Fruit fly (Drosophila melanogaster) whole organism, embryonic: ENCODE data around the gene Hap40.

ENCODE experiments used
- Abd-B ChIP-seq: fragments of 200-800 bp; sonication (Bioruptor generic); optimal IDR thresholded peaks from 2 replicates; lab custom pipeline; 2018; ENCODE audit warnings: missing biosample characterization, mild to moderate bottlenecking, missing genetic modification characterization, moderate library complexity
- Atf3 ChIP-seq: fragments of 200-800 bp; sonication (Bioruptor generic); optimal IDR thresholded peaks from 3 replicates; lab custom pipeline; 2016; ENCODE audit warnings: missing biosample characterization, missing genetic modification characterization
- Bdp1 ChIP-seq: fragments of 200-800 bp; sonication (Bioruptor generic); optimal IDR thresholded peaks from 3 replicates; lab custom pipeline; 2016; ENCODE audit warnings: missing biosample characterization, missing genetic modification characterization
- Bteb2 ChIP-seq: fragments of 200-800 bp; sonication (Bioruptor generic); optimal IDR thresholded peaks from 2 replicates; lab custom pipeline; 2016; ENCODE audit warnings: missing biosample characterization, missing genetic modification characterization
- CG12071 ChIP-seq: fragments of 200-800 bp; sonication (Bioruptor generic); optimal IDR thresholded peaks from 3 replicates; lab custom pipeline; 2018; ENCODE audit warnings: missing biosample characterization, mild to moderate bottlenecking, missing genetic modification characterization
- CG12659 ChIP-seq: fragments of 200-800 bp; sonication (Bioruptor generic); optimal IDR thresholded peaks from 3 replicates; lab custom pipeline; 2017; ENCODE audit warnings: mild to moderate bottlenecking, missing biosample characterization, missing genetic modification reagents, missing genetic modification characterization
- CG13287 ChIP-seq: fragments of 200-800 bp; sonication (Bioruptor generic); IDR thresholded peaks from 2 replicates; pipeline ENCODE4 v1.3.6; 2022; ENCODE audit warnings: missing biosample characterization, missing genetic modification characterization; ENCODE audit not compliant: partially characterized antibody
- CG13775 ChIP-seq: fragments of 200-800 bp; sonication (Bioruptor generic); optimal IDR thresholded peaks from 3 replicates; lab custom pipeline; 2017; ENCODE audit warnings: missing biosample characterization, mild to moderate bottlenecking, missing genetic modification characterization
- CG13894 ChIP-seq: fragments of 200-800 bp; sonication (Bioruptor generic); optimal IDR thresholded peaks from 3 replicates; lab custom pipeline; 2018; ENCODE audit warnings: missing biosample characterization, mild to moderate bottlenecking, missing genetic modification characterization, moderate library complexity
- CG14441 ChIP-seq: fragments of 200-800 bp; sonication (Bioruptor generic); IDR thresholded peaks from 2 replicates; pipeline ENCODE4 v1.3.6; 2022; ENCODE audit warnings: missing biosample characterization, missing genetic modification characterization
- CG14860 ChIP-seq: fragments of 200-800 bp; sonication (Bioruptor generic); IDR thresholded peaks from 3 replicates; pipeline ENCODE4 v1.3.6; 2022; ENCODE audit warnings: missing biosample characterization, missing genetic modification characterization; ENCODE audit not compliant: partially characterized antibody
- CG15269 ChIP-seq: fragments of 200-800 bp; sonication (Bioruptor generic); optimal IDR thresholded peaks from 2 replicates; lab custom pipeline; 2018; ENCODE audit warnings: missing biosample characterization, mild to moderate bottlenecking, missing genetic modification characterization, moderate library complexity
- CG16813 ChIP-seq: fragments of 200-800 bp; sonication (Bioruptor generic); IDR thresholded peaks from 3 replicates; pipeline ENCODE4 v1.3.6; 2022; ENCODE audit warnings: missing biosample characterization, missing genetic modification characterization; ENCODE audit not compliant: partially characterized antibody
- CG17385 ChIP-seq: fragments of 200-800 bp; sonication (Bioruptor generic); optimal IDR thresholded peaks from 3 replicates; lab custom pipeline; 2018; ENCODE audit warnings: missing biosample characterization, mild to moderate bottlenecking, missing genetic modification characterization
- CG18262 ChIP-seq: fragments of 200-800 bp; optimal IDR thresholded peaks from 3 replicates; lab custom pipeline; 2019; ENCODE audit warnings: missing biosample characterization, mild to moderate bottlenecking, missing genetic modification characterization, moderate library complexity
- CG2120 ChIP-seq: fragments of 200-800 bp; sonication (Bioruptor generic); optimal IDR thresholded peaks from 3 replicates; lab custom pipeline; 2016; ENCODE audit warnings: missing biosample characterization, missing genetic modification characterization
- CG3847 ChIP-seq: fragments of 200-800 bp; sonication (Bioruptor generic); IDR thresholded peaks from 2 replicates; pipeline ENCODE4 v1.3.6; 2022; ENCODE audit warnings: missing biosample characterization, missing genetic modification characterization
- CG7786 ChIP-seq: fragments of 200-800 bp; sonication (Bioruptor generic); optimal IDR thresholded peaks from 2 replicates; lab custom pipeline; 2016; ENCODE audit warnings: missing biosample characterization, missing genetic modification characterization
- CG7839 ChIP-seq: fragments of 200-800 bp; sonication (Bioruptor generic); optimal IDR thresholded peaks from 3 replicates; lab custom pipeline; 2018; ENCODE audit warnings: missing biosample characterization, mild to moderate bottlenecking, missing genetic modification characterization, moderate library complexity
- CG7987 ChIP-seq: fragments of 200-800 bp; sonication (Bioruptor generic); optimal IDR thresholded peaks from 2 replicates; lab custom pipeline; 2018; ENCODE audit warnings: missing biosample characterization, mild to moderate bottlenecking, missing genetic modification characterization, moderate library complexity
- Chrac-16 ChIP-seq: fragments of 200-800 bp; sonication (Bioruptor generic); optimal IDR thresholded peaks from 3 replicates; lab custom pipeline; 2016; ENCODE audit warnings: missing biosample characterization, missing genetic modification characterization
- Fer1 ChIP-seq: fragments of 200-800 bp; sonication (Bioruptor generic); optimal IDR thresholded peaks from 2 replicates; lab custom pipeline; 2017; ENCODE audit warnings: missing biosample characterization, mild to moderate bottlenecking, missing genetic modification characterization
- HmgZ ChIP-seq: fragments of 200-800 bp; sonication (Bioruptor generic); optimal IDR thresholded peaks from 2 replicates; lab custom pipeline; 2018; ENCODE audit warnings: missing biosample characterization, mild to moderate bottlenecking, missing genetic modification characterization
- Hsf ChIP-seq: fragments of 200-800 bp; sonication (Bioruptor generic); optimal IDR thresholded peaks from 3 replicates; lab custom pipeline; 2016; ENCODE audit warnings: missing biosample characterization, missing genetic modification characterization
- Myb ChIP-seq: fragments of 200-800 bp; sonication (Bioruptor generic); optimal IDR thresholded peaks from 2 replicates; lab custom pipeline; 2016; ENCODE audit warnings: missing biosample characterization, missing genetic modification characterization
- NFAT ChIP-seq: fragments of 200-800 bp; sonication (Bioruptor generic); IDR thresholded peaks from 2 replicates; pipeline ENCODE4 v1.3.6; 2022; ENCODE audit warnings: missing biosample characterization, missing genetic modification characterization
- NfI ChIP-seq: fragments of 200-800 bp; sonication (Bioruptor generic); optimal IDR thresholded peaks from 3 replicates; lab custom pipeline; 2018; ENCODE audit warnings: missing biosample characterization, mild to moderate bottlenecking, missing genetic modification characterization, moderate library complexity
- Sin3A ChIP-seq: fragments of >200 bp; optimal IDR thresholded peaks from 2 replicates; lab custom pipeline; 2018
- Sry-δ ChIP-seq: fragments of 200-800 bp; sonication (Bioruptor generic); optimal IDR thresholded peaks from 2 replicates; lab custom pipeline; 2016; ENCODE audit warnings: missing biosample characterization, missing genetic modification characterization
- Ssrp ChIP-seq: fragments of 200-800 bp; sonication (Bioruptor generic); optimal IDR thresholded peaks from 2 replicates; lab custom pipeline; 2018; ENCODE audit warnings: missing biosample characterization, mild to moderate bottlenecking, missing genetic modification characterization, moderate library complexity
- YL-1 ChIP-seq: fragments of 200-800 bp; sonication (Bioruptor generic); optimal IDR thresholded peaks from 3 replicates; lab custom pipeline; 2017; ENCODE audit warnings: missing biosample characterization, mild to moderate bottlenecking, missing genetic modification characterization
- ase ChIP-seq: fragments of 200-800 bp; sonication (Bioruptor generic); IDR thresholded peaks from 3 replicates; pipeline ENCODE4 v1.3.6; 2022; ENCODE audit warnings: missing biosample characterization, missing genetic modification characterization
- az2 ChIP-seq: fragments of 200-800 bp; sonication (Bioruptor generic); optimal IDR thresholded peaks from 3 replicates; lab custom pipeline; 2016; ENCODE audit warnings: missing biosample characterization, missing genetic modification characterization
- bbx ChIP-seq: fragments of 200-800 bp; sonication (Bioruptor generic); IDR thresholded peaks from 2 replicates; pipeline ENCODE4 v1.3.6; 2022; ENCODE audit warnings: missing biosample characterization, missing genetic modification characterization; ENCODE audit not compliant: partially characterized antibody
- bigmax ChIP-seq: fragments of 200-800 bp; sonication (Bioruptor generic); optimal IDR thresholded peaks from 2 replicates; lab custom pipeline; 2018; ENCODE audit warnings: missing biosample characterization, mild to moderate bottlenecking, missing genetic modification characterization
- chinmo ChIP-seq: fragments of 200-800 bp; sonication (Bioruptor generic); IDR thresholded peaks from 4 replicates; pipeline ENCODE4 v1.3.6; 2022; ENCODE audit warnings: missing biosample characterization, missing genetic modification characterization; ENCODE audit not compliant: partially characterized antibody
- dmrt11E ChIP-seq: fragments of 200-800 bp; sonication (Bioruptor generic); optimal IDR thresholded peaks from 3 replicates; lab custom pipeline; 2018; ENCODE audit warnings: missing biosample characterization, mild to moderate bottlenecking, missing genetic modification characterization, moderate library complexity
- dmrt99B ChIP-seq: fragments of 200-800 bp; sonication (Bioruptor generic); optimal IDR thresholded peaks from 2 replicates; lab custom pipeline; 2018; ENCODE audit warnings: missing biosample characterization, mild to moderate bottlenecking, missing genetic modification characterization, moderate library complexity
- dysf ChIP-seq: fragments of 200-800 bp; sonication (Bioruptor generic); IDR thresholded peaks from 3 replicates; pipeline ENCODE4 v1.3.6; 2022; ENCODE audit warnings: missing biosample characterization, missing genetic modification characterization
- fd3F ChIP-seq: fragments of 200-800 bp; sonication (Bioruptor generic); optimal IDR thresholded peaks from 2 replicates; lab custom pipeline; 2018; ENCODE audit warnings: missing biosample characterization, mild to moderate bottlenecking, missing genetic modification characterization, moderate library complexity
- gro ChIP-seq: fragments of 200-800 bp; sonication (Bioruptor generic); optimal IDR thresholded peaks from 2 replicates; lab custom pipeline; 2016; ENCODE audit warnings: missing biosample characterization, missing genetic modification characterization
- jumu ChIP-seq: fragments of 200-800 bp; sonication (Bioruptor generic); optimal IDR thresholded peaks from 3 replicates; lab custom pipeline; 2016; ENCODE audit warnings: missing biosample characterization, missing genetic modification characterization
- kay ChIP-seq: fragments of 200-800 bp; sonication (Bioruptor generic); optimal IDR thresholded peaks from 2 replicates; lab custom pipeline; 2016; ENCODE audit warnings: missing biosample characterization, missing genetic modification characterization
- kni ChIP-seq: fragments of 200-800 bp; sonication (Bioruptor generic); optimal IDR thresholded peaks from 3 replicates; lab custom pipeline; 2017; ENCODE audit warnings: mild to moderate bottlenecking, missing biosample characterization, missing genetic modification reagents, missing genetic modification characterization
- lola ChIP-seq, 3 experiments: fragments of >200 bp in 2 of 3; fragments of 200-800 bp in 1 of 3; sonication (Bioruptor generic) in 1 of 3; optimal IDR thresholded peaks; 2 replicates each; lab custom pipeline; 2017 to 2019; ENCODE audit warnings: missing biosample characterization in 3 of 3, missing genetic modification characterization in 3 of 3, mild to moderate bottlenecking in 1 of 3, moderate library complexity in 1 of 3
- shn ChIP-seq: fragments of 200-800 bp; sonication (Bioruptor generic); optimal IDR thresholded peaks from 3 replicates; lab custom pipeline; 2016; ENCODE audit warnings: missing biosample characterization, missing genetic modification characterization
- tll ChIP-seq, 2 experiments: fragments of 200-800 bp in 1 of 2; fragments of >200 bp in 1 of 2; sonication (Bioruptor generic) in 1 of 2; optimal IDR thresholded peaks; 2 replicates each; lab custom pipeline; 2017 to 2019; ENCODE audit warnings: missing biosample characterization in 2 of 2, missing genetic modification characterization in 2 of 2, mild to moderate bottlenecking in 1 of 2, moderate library complexity in 1 of 2
- wek ChIP-seq: fragments of 200-800 bp; sonication (Bioruptor generic); optimal IDR thresholded peaks from 3 replicates; lab custom pipeline; 2018; ENCODE audit warnings: missing biosample characterization, mild to moderate bottlenecking, missing genetic modification characterization, moderate library complexity

The Hap40 gene

dm6 chrX:15738890-15739550 lies 35.1 kb downstream of the Hap40 start, which contains the start of the genes CG11679 and CG8206 (continued):
- TF ChIP-seq CG12659 (GFP tag; lab: Kevin White, UChicago) (peak; percentile 2), Bteb2 (GFP tag; lab: Kevin White, UChicago) (no peak), Chrac-16 (peak; percentile 24), CG14860 (GFP tag; lab: Robert Waterston, UW) (no peak), HmgZ (tag; lab: Kevin White, UChicago) (peak; percentile 57), Bdp1 (GFP tag; lab: Kevin White, UChicago) (no peak), CG18262 (tag; lab: Kevin White, UChicago) (peak; percentile 29), CG13894 (tag; lab: Kevin White, UChicago) (peak; percentile 6), shn (GFP tag; lab: Kevin White, UChicago) (peak; percentile 52), CG13775 (GFP tag; lab: Kevin White, UChicago) (peak; percentile 37), CG7987 (GFP tag; lab: Kevin White, UChicago) (no peak), tll (GFP tag; optimal IDR thresholded peaks at IDR 0.05; lab: Kevin White, UChicago) (peak in 1 of 2 experiments; percentile 36), ase (GFP tag; lab: Robert Waterston, UW) (no peak), gro (GFP tag; lab: Kevin White, UChicago) (peak; percentile 34), CG7839 (tag; lab: Kevin White, UChicago) (peak; percentile 49), dmrt99B (tag; lab: Kevin White, UChicago) (peak; percentile 35), bigmax (no peak), CG13287 (GFP tag; lab: Robert Waterston, UW) (peak; percentile 45), wek (GFP tag; lab: Kevin White, UChicago) (no peak), Hsf (peak; percentile 2), jumu (GFP tag; lab: Kevin White, UChicago) (peak; percentile 51), dmrt11E (tag; lab: Kevin White, UChicago) (peak; percentile 32), CG17385 (GFP tag; lab: Kevin White, UChicago) (peak; percentile 3), Atf3 (GFP tag; lab: Kevin White, UChicago) (no peak), Sry-δ (peak; percentile 75), lola (GFP tag; optimal IDR thresholded peaks at IDR 0.05; lab: Kevin White, UChicago) (peak in 1 of 3 experiments; percentile 27), chinmo (GFP tag; lab: Robert Waterston, UW) (0 out of 4 replicates have a peak, but pooled peaks have one; percentile 44), NFAT (GFP tag; lab: Robert Waterston, UW) (no peak), Fer1 (GFP tag; lab: Kevin White, UChicago) (peak; percentile 36), Ssrp (no peak), CG7786 (peak; percentile 54), az2 (GFP tag; lab: Kevin White, UChicago) (no peak), CG14441 (GFP tag; lab: Robert Waterston, UW) (peak; percentile 45; the same call in 1 of the 2 replicates), CG3847 (GFP tag; lab: Robert Waterston, UW) (0 out of 2 replicates have a peak, but pooled peaks have one; percentile 24), CG16813 (GFP tag; lab: Robert Waterston, UW) (peak; percentile 39; the same call in 2 of the 3 replicates), CG12071 (GFP tag; lab: Kevin White, UChicago) (no peak), YL-1 (GFP tag; lab: Kevin White, UChicago) (peak; percentile 42), bbx (peak; percentile 32; the same call in 1 of the 2 replicates), CG15269 (tag; lab: Kevin White, UChicago) (peak; percentile 32), Sin3A (lab: Kevin White, UChicago) (peak; percentile 60), NfI (GFP tag; lab: Kevin White, UChicago) (peak; percentile 39), kni (GFP tag; lab: Kevin White, UChicago) (peak; percentile 87), Abd-B (peak; percentile 37), fd3F (GFP tag; lab: Kevin White, UChicago) (no peak), CG2120 (GFP tag; lab: Kevin White, UChicago) (peak; percentile 66), Myb (GFP tag; lab: Kevin White, UChicago) (peak; percentile 83), dysf (peak; percentile 41; the same call in 1 of the 3 replicates), kay (GFP tag; lab: Kevin White, UChicago) (no peak)
